Worm (Caenorhabditis elegans) whole organism, L4 larva: Measurements from ENCODE around the gene F07A11.1.
A peak's percentile ranks its signal among the peaks of the same experiment; 100 is the strongest.

Experiments
- D1046.2 ChIP-seq: fragments of 200-800 bp; sonication (Bioruptor generic); IDR thresholded peaks from 2 replicates; pipeline ENCODE4 v1.3.6; 2022; ENCODE audit warnings: missing genetic modification characterization, missing compliant biosample characterization
- F26F4.8 ChIP-seq: fragments of 200-800 bp; sonication (Bioruptor generic); conservative IDR thresholded peaks from 2 replicates; pipeline ENCODE4 v1.3.6; 2022; ENCODE audit warnings: missing genetic modification characterization, missing compliant biosample characterization
- R02D3.7 ChIP-seq: fragments of 150-350 bp; sonication (generic microtip); optimal IDR thresholded peaks from 3 replicates; lab custom pipeline; 2014; ENCODE audit warnings: missing biosample characterization, missing genetic modification characterization
- T20F7.1 ChIP-seq: fragments of 200-800 bp; sonication (Bioruptor generic); optimal IDR thresholded peaks from 2 replicates; lab custom pipeline; 2018; ENCODE audit warnings: mild to moderate bottlenecking, missing genetic modification characterization, missing compliant biosample characterization
- Y105C5A.15 ChIP-seq: fragments of 200-800 bp; sonication (Bioruptor generic); IDR thresholded peaks from 2 replicates; pipeline ENCODE4 v1.3.6; 2022; ENCODE audit warnings: missing genetic modification characterization, missing compliant biosample characterization
- Y48G9A.11 ChIP-seq: fragments of 200-800 bp; sonication (Bioruptor generic); IDR thresholded peaks from 2 replicates; pipeline ENCODE4 v1.3.6; 2022; ENCODE audit warnings: missing genetic modification reagents, missing genetic modification characterization, missing compliant biosample characterization
- Y5F2A.4 ChIP-seq: fragments of 200-800 bp; sonication (Bioruptor generic); optimal IDR thresholded peaks from 2 replicates; lab custom pipeline; 2018; ENCODE audit warnings: mild to moderate bottlenecking, missing genetic modification characterization, missing compliant biosample characterization
- aly-2 ChIP-seq: sonication (generic microtip); optimal IDR thresholded peaks from 2 replicates; lab custom pipeline; 2018; ENCODE audit warnings: missing biosample characterization, missing genetic modification characterization
- ceh-62 ChIP-seq: sonication (generic microtip); optimal IDR thresholded peaks from 2 replicates; lab custom pipeline; 2017; ENCODE audit warnings: missing biosample characterization, missing genetic modification characterization
- ceh-82 ChIP-seq: sonication (generic microtip); optimal IDR thresholded peaks from 2 replicates; lab custom pipeline; 2017; ENCODE audit warnings: missing biosample characterization, missing genetic modification characterization
- daf-16 ChIP-seq, 3 experiments: sonication (generic microtip); optimal IDR thresholded peaks; 2 replicates each; lab custom pipeline; 2016 to 2017; ENCODE audit warnings: missing genetic modification characterization in 3 of 3, missing genetic modification reagents in 3 of 3, mild to moderate bottlenecking in 2 of 3, missing compliant biosample characterization in 2 of 3, missing biosample characterization in 1 of 3, moderate library complexity in 1 of 3
- daf-19 ChIP-seq: fragments of 200-800 bp; sonication (Bioruptor generic); conservative IDR thresholded peaks from 2 replicates; pipeline ENCODE4 v1.3.6; 2022; ENCODE audit warnings: missing genetic modification characterization, missing compliant biosample characterization
- dmd-6 ChIP-seq: fragments of 200-800 bp; sonication (Bioruptor generic); IDR thresholded peaks from 2 replicates; pipeline ENCODE4 v1.3.6; 2022; ENCODE audit warnings: missing genetic modification reagents, missing genetic modification characterization, missing compliant biosample characterization
- dmd-9 ChIP-seq: fragments of 200-800 bp; sonication (Bioruptor generic); IDR thresholded peaks from 2 replicates; pipeline ENCODE4 v1.3.6; 2022; ENCODE audit warnings: missing genetic modification reagents, missing genetic modification characterization, missing compliant biosample characterization
- duxl-1 ChIP-seq: sonication (generic microtip); optimal IDR thresholded peaks from 2 replicates; lab custom pipeline; 2016; ENCODE audit warnings: mild to moderate bottlenecking, missing genetic modification characterization, moderate library complexity, missing compliant biosample characterization; ENCODE audit not compliant: poor library complexity
- fkh-10 ChIP-seq: fragments of 150-350 bp; optimal IDR thresholded peaks from 2 replicates; lab custom pipeline; 2014; ENCODE audit warnings: missing biosample characterization, missing genetic modification reagents, missing genetic modification characterization
- fos-1 ChIP-seq: fragments of 150-350 bp; optimal IDR thresholded peaks from 2 replicates; lab custom pipeline; 2014; ENCODE audit warnings: missing biosample characterization, missing genetic modification characterization
- hlh-30 ChIP-seq: sonication (generic microtip); optimal IDR thresholded peaks from 2 replicates; lab custom pipeline; 2017; ENCODE audit warnings: antibody characterized with exemption, mild to moderate bottlenecking, missing genetic modification characterization, missing compliant biosample characterization; ENCODE audit not compliant: insufficient read depth
- hmg-1.1 ChIP-seq: fragments of 200-800 bp; sonication (Bioruptor generic); IDR thresholded peaks from 2 replicates; pipeline ENCODE4 v1.3.6; 2022; ENCODE audit warnings: missing genetic modification reagents, missing genetic modification characterization, missing compliant biosample characterization
- jun-1 ChIP-seq: fragments of 150-350 bp; optimal IDR thresholded peaks from 2 replicates; lab custom pipeline; 2014; ENCODE audit warnings: missing biosample characterization, missing genetic modification reagents, missing genetic modification characterization
- lin-1 ChIP-seq: fragments of 200-800 bp; sonication (Bioruptor generic); IDR thresholded peaks from 2 replicates; pipeline ENCODE4 v1.3.6; 2022; ENCODE audit warnings: missing genetic modification reagents, missing genetic modification characterization, missing compliant biosample characterization
- lin-13 ChIP-seq: fragments of 150-350 bp; optimal IDR thresholded peaks from 2 replicates; lab custom pipeline; 2014; ENCODE audit warnings: missing biosample characterization, missing genetic modification reagents, missing genetic modification characterization
- lin-38 ChIP-seq: fragments of 200-800 bp; sonication (Bioruptor generic); IDR thresholded peaks from 2 replicates; pipeline ENCODE4 v1.3.6; 2022; ENCODE audit warnings: missing genetic modification reagents, missing genetic modification characterization, missing compliant biosample characterization
- lin-39 ChIP-seq: fragments of 150-350 bp; optimal IDR thresholded peaks from 2 replicates; lab custom pipeline; 2014; ENCODE audit warnings: missing biosample characterization, missing genetic modification reagents, missing genetic modification characterization
- lir-3 ChIP-seq: sonication (generic microtip); optimal IDR thresholded peaks from 2 replicates; lab custom pipeline; 2016; ENCODE audit warnings: mild to moderate bottlenecking, missing genetic modification characterization, missing compliant biosample characterization
- lsy-2 ChIP-seq, 2 experiments: fragments of 150-350 bp in 1 of 2; sonication (generic microtip) in 1 of 2; optimal IDR thresholded peaks; 2 replicates each; lab custom pipeline; 2014 to 2017; ENCODE audit warnings: missing biosample characterization in 2 of 2, missing genetic modification characterization in 2 of 2
- mdl-1 ChIP-seq, 2 experiments: fragments of 150-350 bp in 1 of 2; sonication (generic microtip) in 1 of 2; optimal IDR thresholded peaks; 2 replicates each; lab custom pipeline; 2014 to 2017; ENCODE audit warnings: missing biosample characterization in 2 of 2, missing genetic modification characterization in 2 of 2
- mxl-3 ChIP-seq: fragments of 200-800 bp; sonication (Bioruptor generic); optimal IDR thresholded peaks from 2 replicates; lab custom pipeline; 2018; ENCODE audit warnings: mild to moderate bottlenecking, missing genetic modification characterization, missing compliant biosample characterization
- nhr-102 ChIP-seq: sonication (generic microtip); optimal IDR thresholded peaks from 2 replicates; lab custom pipeline; 2016; ENCODE audit warnings: mild to moderate bottlenecking, missing genetic modification characterization, moderate library complexity, missing compliant biosample characterization
- nhr-11 ChIP-seq: fragments of 150-350 bp; optimal IDR thresholded peaks from 2 replicates; lab custom pipeline; 2014; ENCODE audit warnings: missing biosample characterization, missing genetic modification characterization
- nhr-111 ChIP-seq: fragments of 200-800 bp; sonication (Bioruptor generic); optimal IDR thresholded peaks from 2 replicates; lab custom pipeline; 2018; ENCODE audit warnings: mild to moderate bottlenecking, missing genetic modification characterization, missing compliant biosample characterization
- nhr-237 ChIP-seq: sonication (generic microtip); optimal IDR thresholded peaks from 2 replicates; lab custom pipeline; 2017; ENCODE audit warnings: missing biosample characterization, missing genetic modification characterization
- nhr-28 ChIP-seq: fragments of 150-350 bp; optimal IDR thresholded peaks from 2 replicates; lab custom pipeline; 2014; ENCODE audit warnings: missing biosample characterization, missing genetic modification characterization
- nhr-6 ChIP-seq: fragments of 150-350 bp; optimal IDR thresholded peaks from 2 replicates; lab custom pipeline; 2014; ENCODE audit warnings: missing biosample characterization, missing genetic modification characterization
- nhr-77 ChIP-seq: fragments of 150-350 bp; optimal IDR thresholded peaks from 2 replicates; lab custom pipeline; 2014; ENCODE audit warnings: missing biosample characterization, missing genetic modification characterization
- php-3 ChIP-seq: fragments of 200-800 bp; sonication (Bioruptor generic); IDR thresholded peaks from 2 replicates; pipeline ENCODE4 v1.3.6; 2022; ENCODE audit warnings: missing genetic modification reagents, missing genetic modification characterization, missing compliant biosample characterization
- set-16 ChIP-seq: fragments of 200-800 bp; sonication (Bioruptor generic); IDR thresholded peaks from 2 replicates; pipeline ENCODE4 v1.3.6; 2022; ENCODE audit warnings: missing genetic modification reagents, missing genetic modification characterization, missing compliant biosample characterization
- skn-1 ChIP-seq: fragments of 150-350 bp; optimal IDR thresholded peaks from 2 replicates; lab custom pipeline; 2014; ENCODE audit warnings: missing biosample characterization, missing genetic modification characterization
- snpc-1.2 ChIP-seq: fragments of 200-800 bp; sonication (Bioruptor generic); IDR thresholded peaks from 2 replicates; pipeline ENCODE4 v1.3.6; 2022; ENCODE audit warnings: missing genetic modification reagents, missing genetic modification characterization, missing compliant biosample characterization
- spr-3 ChIP-seq: fragments of 200-800 bp; sonication (Bioruptor generic); optimal IDR thresholded peaks from 2 replicates; lab custom pipeline; 2018; ENCODE audit warnings: mild to moderate bottlenecking, missing genetic modification characterization, missing compliant biosample characterization
- tag-97 ChIP-seq: fragments of 200-800 bp; sonication (Bioruptor generic); IDR thresholded peaks from 2 replicates; pipeline ENCODE4 v1.3.6; 2022; ENCODE audit warnings: missing genetic modification characterization, missing compliant biosample characterization
- tra-1 ChIP-seq: fragments of 200-800 bp; sonication (Bioruptor generic); IDR thresholded peaks from 2 replicates; pipeline ENCODE4 v1.3.6; 2022; ENCODE audit warnings: missing genetic modification reagents, missing genetic modification characterization, missing compliant biosample characterization
- unc-130 ChIP-seq: sonication (generic microtip); optimal IDR thresholded peaks from 2 replicates; lab custom pipeline; 2016; ENCODE audit warnings: missing genetic modification reagents, missing genetic modification characterization, missing compliant biosample characterization
- unc-39 ChIP-seq: sonication (generic microtip); optimal IDR thresholded peaks from 2 replicates; lab custom pipeline; 2017; ENCODE audit warnings: missing biosample characterization, missing genetic modification characterization
- vab-7 ChIP-seq: fragments of 200-800 bp; sonication (Bioruptor generic); IDR thresholded peaks from 2 replicates; pipeline ENCODE4 v1.3.6; 2022; ENCODE audit warnings: missing genetic modification reagents, missing genetic modification characterization, missing compliant biosample characterization
- zfp-2 ChIP-seq: sonication (generic microtip); optimal IDR thresholded peaks from 2 replicates; lab custom pipeline; 2016; ENCODE audit warnings: mild to moderate bottlenecking, missing genetic modification characterization, missing compliant biosample characterization
- zfp-3 ChIP-seq: fragments of 200-800 bp; sonication (Bioruptor generic); conservative IDR thresholded peaks from 2 replicates; pipeline ENCODE4 v1.3.6; 2022; ENCODE audit warnings: missing genetic modification reagents, missing genetic modification characterization, missing compliant biosample characterization
- zip-11 ChIP-seq: fragments of 200-800 bp; sonication (Bioruptor generic); IDR thresholded peaks from 2 replicates; pipeline ENCODE4 v1.3.6; 2022; ENCODE audit warnings: missing genetic modification characterization, missing compliant biosample characterization
- zip-2 ChIP-seq: fragments of 150-350 bp; optimal IDR thresholded peaks from 2 replicates; lab custom pipeline; 2014; ENCODE audit warnings: missing biosample characterization, missing genetic modification characterization
- ztf-7 ChIP-seq: fragments of 150-350 bp; optimal IDR thresholded peaks from 2 replicates; lab custom pipeline; 2014; ENCODE audit warnings: missing biosample characterization, missing genetic modification characterization

F07A11.1 gene

ce11 chrII:11582698-11583097, 9.2 kb downstream of the F07A11.1 start, which contains the start of gene ints-7:
ints-7 (plus strand) TSS chrII:11582849.
- TF ChIP-seq tag-97 (GFP tag; lab: Robert Waterston, UW) (no peak), nhr-237 (tag; lab: Kevin White, UChicago) (no peak), set-16 (GFP tag; lab: Robert Waterston, UW) (no peak), ceh-82 (tag; lab: Kevin White, UChicago) (no peak), aly-2 (tag; lab: Kevin White, UChicago) (no peak), php-3 (no peak), lin-38 (GFP tag; lab: Robert Waterston, UW) (peak; percentile 30; the same call in 1 of the 2 replicates), F26F4.8 (GFP tag; lab: Robert Waterston, UW) (no peak)

- TF ChIP-seq zfp-2 (tag; lab: Kevin White, UChicago) (no peak), set-16 (GFP tag; lab: Robert Waterston, UW) (no peak), skn-1 (tag; lab: Kevin White, UChicago) (no peak), dmd-9 (no peak), zip-2 (tag; lab: Kevin White, UChicago) (no peak), dmd-6 (no peak), tra-1 (GFP tag; lab: Robert Waterston, UW) (no peak), fkh-10 (GFP tag; lab: Kevin White, UChicago) (peak; percentile 18), nhr-237 (tag; lab: Kevin White, UChicago) (no peak), Y5F2A.4 (GFP tag; lab: Kevin White, UChicago) (no peak), Y105C5A.15 (no peak), Y48G9A.11 (GFP tag; lab: Robert Waterston, UW) (no peak), php-3 (no peak), ceh-62 (no peak), ztf-7 (tag; lab: Kevin White, UChicago) (no peak), fos-1 (tag; lab: Kevin White, UChicago) (no peak), T20F7.1 (GFP tag; lab: Kevin White, UChicago) (no peak), zip-11 (GFP tag; lab: Robert Waterston, UW) (no peak), R02D3.7 (no peak), nhr-6 (tag; lab: Kevin White, UChicago) (no peak), daf-16 (GFP tag; optimal IDR thresholded peaks at IDR 0.05; lab: Kevin White, UChicago) (no peak), daf-16 (tag; optimal IDR thresholded peaks at IDR 0.05; lab: Kevin White, UChicago) (peak; percentile 16), unc-39 (no peak), lir-3 (tag; lab: Kevin White, UChicago) (no peak), lsy-2 (tag; optimal IDR thresholded peaks at IDR 0.05; lab: Kevin White, UChicago) (no peak), jun-1 (tag; lab: Kevin White, UChicago) (no peak), snpc-1.2 (GFP tag; lab: Robert Waterston, UW) (no peak), mxl-3 (GFP tag; lab: Kevin White, UChicago) (no peak), nhr-77 (tag; lab: Kevin White, UChicago) (no peak), mdl-1 (tag; optimal IDR thresholded peaks at IDR 0.05; lab: Kevin White, UChicago) (no peak), spr-3 (GFP tag; lab: Kevin White, UChicago) (no peak), lin-1 (GFP tag; lab: Robert Waterston, UW) (no peak), daf-19 (GFP tag; lab: Robert Waterston, UW) (no peak), hmg-1.1 (GFP tag; lab: Robert Waterston, UW) (peak; percentile 40; the same call in 1 of the 2 replicates), nhr-11 (no peak), duxl-1 (tag; lab: Kevin White, UChicago) (no peak), zfp-3 (no peak), lin-39 (tag; lab: Kevin White, UChicago) (no peak), unc-130 (no peak), nhr-28 (tag; lab: Kevin White, UChicago) (peak; percentile 13), nhr-111 (GFP tag; lab: Kevin White, UChicago) (no peak), lin-13 (no peak), nhr-102 (no peak), hlh-30 (no peak), vab-7 (GFP tag; lab: Robert Waterston, UW) (no peak), D1046.2 (GFP tag; lab: Robert Waterston, UW) (no peak)
Measured at ce11 chrII:11578327-11578726, 13.6 kb downstream of the F07A11.1 start, which contains the start of gene smc-6. smc-6 (plus strand) TSS chrII:11578716.
